Worm (Caenorhabditis elegans): ENCODE results near the gene F59F5.5.

Gene F59F5.5

DNA sequence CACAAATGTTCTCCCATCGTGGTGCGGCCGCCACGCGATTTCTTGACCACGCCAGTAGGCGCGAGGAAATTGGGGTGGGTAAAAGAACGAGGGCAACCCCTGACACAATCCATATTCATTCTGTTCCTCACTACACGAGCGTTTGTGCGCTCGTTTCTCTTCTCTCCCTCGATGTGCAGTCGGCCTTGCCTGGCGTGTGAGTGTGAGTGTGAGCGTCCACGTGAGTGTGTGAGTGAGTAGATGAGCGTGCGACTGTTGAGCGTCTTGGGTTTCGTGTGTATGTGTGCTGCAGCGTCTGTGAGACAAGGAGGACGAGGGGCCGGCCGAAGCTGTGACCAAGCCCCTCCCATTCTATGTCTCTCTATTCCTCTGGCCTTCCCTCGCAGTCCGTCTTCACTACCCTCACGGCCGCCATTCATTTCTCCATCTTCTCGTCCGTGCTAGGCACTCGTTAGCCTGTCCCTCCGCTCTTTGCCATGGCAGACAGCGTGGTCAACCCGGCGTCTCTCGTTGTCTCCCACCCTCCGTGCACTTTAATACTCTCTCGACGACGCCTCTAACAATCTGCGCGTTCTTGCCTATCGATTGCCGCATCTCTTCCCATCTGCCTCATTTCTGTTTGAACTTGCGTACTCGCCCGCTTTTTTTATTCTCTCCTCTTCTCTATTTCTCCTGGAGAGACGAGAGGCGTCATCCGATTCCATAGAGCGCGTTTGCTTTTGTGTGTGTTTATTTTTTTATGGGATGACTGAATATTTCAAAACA, 22.8 kb downstream of the F59F5.5 start (continued):
- TF ChIP-seq hmg-1.2 (GFP tag; IDR thresholded peaks at IDR 0.05) (peak; percentile 87; the same call in 1 of the 2 replicates), nhr-90 (tag; optimal IDR thresholded peaks at IDR 0.05) (peak; percentile 73), Y53F4B.3 (GFP tag; IDR thresholded peaks at IDR 0.05) (no peak), F55B11.4 (tag; optimal IDR thresholded peaks at IDR 0.05; ENCODE audit: borderline replicate concordance, insufficient read depth) (no peak), B0261.1 (tag; optimal IDR thresholded peaks at IDR 0.05) (peak; percentile 17), F23B12.7 (tag; optimal IDR thresholded peaks at IDR 0.05; ENCODE audit: insufficient read depth) (peak; percentile 7), T26A5.8 (tag; optimal IDR thresholded peaks at IDR 0.05) (no peak), aptf-3 (GFP tag; IDR thresholded peaks at IDR 0.05) (no peak), B0035.1 (tag; optimal IDR thresholded peaks at IDR 0.05) (peak; percentile 66), B0019.2 (GFP tag; conservative IDR thresholded peaks at IDR 0.05) (no peak), nhr-27 (tag; optimal IDR thresholded peaks at IDR 0.05) (no peak), let-607 (tag; optimal IDR thresholded peaks at IDR 0.05) (peak; percentile 44 to 77), nfya-1 (tag; optimal IDR thresholded peaks at IDR 0.05; ENCODE audit: borderline replicate concordance, insufficient read depth) (no peak), egl-18 (GFP tag; IDR thresholded peaks at IDR 0.05) (peak; percentile 33; the same call in 1 of the 2 replicates), Y79H2A.3 (GFP tag; conservative IDR thresholded peaks at IDR 0.05) (no peak), atf-7 (tag; optimal IDR thresholded peaks at IDR 0.05) (peak; percentile 89), Y53G8AR.9 (GFP tag; conservative IDR thresholded peaks at IDR 0.05) (peak; percentile 59; the same call in 1 of the 2 replicates), snpc-3.4 (tag; optimal IDR thresholded peaks at IDR 0.05) (peak; percentile 43), ceh-100 (GFP tag; IDR thresholded peaks at IDR 0.05) (no peak), snpc-4 (GFP tag; optimal IDR thresholded peaks at IDR 0.05) (peak; percentile 49), snpc-4 (tag; optimal IDR thresholded peaks at IDR 0.05) (peak; percentile 39 to 79 (median 64)), rec-8 (tag; optimal IDR thresholded peaks at IDR 0.05) (peak in 1 of 2 experiments; percentile 29), C06A6.2 (GFP tag; conservative IDR thresholded peaks at IDR 0.05) (peak; percentile 68; the same call in 1 of the 2 replicates), mes-4 (tag; optimal IDR thresholded peaks at IDR 0.05) (no peak), Y95B8A.8 (GFP tag; IDR thresholded peaks at IDR 0.05) (no peak), lin-35 (GFP tag; optimal IDR thresholded peaks at IDR 0.05) (peak in 1 of 3 experiments; percentile 74), F37B4.10 (GFP tag; IDR thresholded peaks at IDR 0.05) (no peak), mxl-1 (tag; optimal IDR thresholded peaks at IDR 0.05) (peak; percentile 81), nhr-120 (GFP tag; IDR thresholded peaks at IDR 0.05) (no peak), lin-40 (tag; optimal IDR thresholded peaks at IDR 0.05) (peak; percentile 97), chd-7 (tag; optimal IDR thresholded peaks at IDR 0.05) (peak; percentile 91)

DNA sequence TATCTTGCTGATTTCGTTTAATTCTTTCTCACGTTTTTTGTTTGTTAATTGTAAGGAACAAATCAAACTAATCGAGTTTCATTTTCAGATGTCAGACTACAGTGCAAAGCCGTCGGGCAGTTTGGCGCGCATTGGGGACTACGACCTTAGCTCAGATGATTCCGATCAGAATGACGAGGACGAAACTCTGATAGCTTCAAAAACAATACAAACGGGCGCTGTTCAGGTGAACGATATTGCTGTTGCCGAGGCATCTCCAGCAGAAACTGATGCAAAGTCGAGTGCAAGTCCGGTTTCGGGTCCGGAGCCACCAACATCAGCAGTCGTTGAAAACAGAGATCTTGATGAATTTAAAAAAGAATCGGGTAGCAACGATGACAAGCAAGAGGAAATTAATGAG, 23.4 kb downstream of the F59F5.5 start, which contains the start of gene bet-2:
bet-2 (plus strand) TSS at position 89 of the 400 bp plus-strand sequence.
- no peak for TF ChIP-seq ceh-27 (GFP tag; optimal IDR thresholded peaks at IDR 0.05)
- no peak for TF ChIP-seq nhr-120 (GFP tag; IDR thresholded peaks at IDR 0.05)
- TF ChIP-seq bed-1 (GFP tag; IDR thresholded peaks at IDR 0.05): no peak
- no peak for TF ChIP-seq egl-18 (GFP tag; IDR thresholded peaks at IDR 0.05)
- no peak for TF ChIP-seq C06A6.2 (GFP tag; conservative IDR thresholded peaks at IDR 0.05)
- TF ChIP-seq xnd-1 (tag; optimal IDR thresholded peaks at IDR 0.05): no peak
- TF ChIP-seq hmg-20 (GFP tag; IDR thresholded peaks at IDR 0.05): no peak

Measured in whole organism, young adult.